Fruit fly (Drosophila melanogaster): ENCODE measurements around the gene Dpm3.

Gene Dpm3

DNA sequence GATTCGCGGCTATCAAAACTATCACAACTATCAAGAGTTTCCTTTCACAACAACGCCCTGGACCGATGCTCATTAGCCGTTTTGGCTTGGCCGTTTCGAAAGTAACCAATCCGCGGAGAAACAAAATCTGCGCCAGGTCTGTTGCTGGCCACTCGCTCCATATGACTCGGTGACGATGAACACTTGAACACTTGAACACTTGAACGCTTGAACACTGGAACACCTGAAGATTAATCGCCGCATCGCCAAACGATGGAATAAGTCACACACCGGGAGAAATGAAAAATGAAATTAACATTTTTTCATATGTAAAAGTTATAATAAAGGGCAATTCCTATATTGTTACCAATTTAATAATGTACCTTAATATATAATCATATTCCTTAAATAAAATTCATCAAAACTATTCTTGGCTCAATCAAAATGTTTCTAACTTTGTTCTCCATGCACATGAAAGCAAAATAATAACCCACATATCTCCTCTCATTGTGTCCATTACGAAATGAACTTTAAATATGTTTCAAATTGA, 14.3 kb upstream of the Dpm3 start (continued):
- no peak for TF ChIP-seq CG11762 (GFP tag; optimal IDR thresholded peaks at IDR 0.05; ENCODE audit: insufficient read depth)
- no peak for TF ChIP-seq spab (GFP tag; optimal IDR thresholded peaks at IDR 0.05)
- TF ChIP-seq topi (GFP tag; optimal IDR thresholded peaks at IDR 0.05), result no peak
- no peak for TF ChIP-seq fd85E (GFP tag; optimal IDR thresholded peaks at IDR 0.05)

dm6 chr3R:13415186-13415585, 12.3 kb upstream of the Dpm3 start, which contains the start of gene yellow-e:
Gene yellow-e, minus strand, starts transcription at chr3R:13415286.
- TF ChIP-seq CG3032 (tag; optimal IDR thresholded peaks at IDR 0.05) (no peak), Hr4 (GFP tag; optimal IDR thresholded peaks at IDR 0.05) (no peak), CG8119 (GFP tag; IDR thresholded peaks at IDR 0.05) (0 out of 3 replicates have a peak, but pooled peaks have one; percentile 19), Lpt (GFP tag; optimal IDR thresholded peaks at IDR 0.05) (no peak), CG11294 (GFP tag; IDR thresholded peaks at IDR 0.05) (no peak), vri (GFP tag; optimal IDR thresholded peaks at IDR 0.05) (no peak), CG8632 (GFP tag; optimal IDR thresholded peaks at IDR 0.05) (no peak), CG1621 (tag; optimal IDR thresholded peaks at IDR 0.05) (no peak), fkh (GFP tag; optimal IDR thresholded peaks at IDR 0.05) (no peak), topi (GFP tag; optimal IDR thresholded peaks at IDR 0.05) (no peak), CG34406 (GFP tag; optimal IDR thresholded peaks at IDR 0.05) (no peak), eg (GFP tag; IDR thresholded peaks at IDR 0.05) (0 out of 3 replicates have a peak, but pooled peaks have one; percentile 9), Met (GFP tag; optimal IDR thresholded peaks at IDR 0.05) (no peak), CG6163 (GFP tag; IDR thresholded peaks at IDR 0.05) (no peak), Sox15 (GFP tag; optimal IDR thresholded peaks at IDR 0.05) (no peak), CG11762 (GFP tag; optimal IDR thresholded peaks at IDR 0.05; ENCODE audit: insufficient read depth) (no peak), CG15336 (GFP tag; IDR thresholded peaks at IDR 0.05) (no peak; the same call in 1 of the 2 replicates), Gug (GFP tag; IDR thresholded peaks at IDR 0.05) (no peak)

- TF ChIP-seq CG8632 (GFP tag; optimal IDR thresholded peaks at IDR 0.05), result no peak
- TF ChIP-seq topi (GFP tag; optimal IDR thresholded peaks at IDR 0.05), result no peak
- TF ChIP-seq Gug (GFP tag; IDR thresholded peaks at IDR 0.05), result no peak
- no peak for TF ChIP-seq Smox (GFP tag; optimal IDR thresholded peaks at IDR 0.05)
- TF ChIP-seq CG10631 (GFP tag; optimal IDR thresholded peaks at IDR 0.05), result no peak
- no peak for TF ChIP-seq svp (GFP tag)
- TF ChIP-seq CG8319 (GFP tag; optimal IDR thresholded peaks at IDR 0.05), result no peak
- no peak for TF ChIP-seq salr (GFP tag; optimal IDR thresholded peaks at IDR 0.05)
- no peak for TF ChIP-seq achi (GFP tag; optimal IDR thresholded peaks at IDR 0.05)
- TF ChIP-seq fd59A (GFP tag; optimal IDR thresholded peaks at IDR 0.05), result no peak
- peak; percentile 66 for TF ChIP-seq Hr4 (GFP tag; optimal IDR thresholded peaks at IDR 0.05)
- peak; percentile 67 for TF ChIP-seq CG32006 (GFP tag; optimal IDR thresholded peaks at IDR 0.05)
- no peak for TF ChIP-seq CG31627 (GFP tag; optimal IDR thresholded peaks at IDR 0.05)
- no peak for TF ChIP-seq CG6854 (GFP tag; optimal IDR thresholded peaks at IDR 0.05)
- TF ChIP-seq Eip75B (GFP tag; optimal IDR thresholded peaks at IDR 0.05), result no peak
- 0 out of 3 replicates have a peak, but pooled peaks have one; percentile 43 for TF ChIP-seq CG8119 (GFP tag; IDR thresholded peaks at IDR 0.05)
- TF ChIP-seq fd85E (GFP tag; optimal IDR thresholded peaks at IDR 0.05), result no peak
- TF ChIP-seq vri (GFP tag; optimal IDR thresholded peaks at IDR 0.05), result no peak
- no peak for TF ChIP-seq net (GFP tag; optimal IDR thresholded peaks at IDR 0.05)
- TF ChIP-seq spab (GFP tag; optimal IDR thresholded peaks at IDR 0.05), result no peak
- no peak for TF ChIP-seq acj6 (GFP tag; optimal IDR thresholded peaks at IDR 0.05)
- no peak for TF ChIP-seq esn (GFP tag; optimal IDR thresholded peaks at IDR 0.05)
- no peak for TF ChIP-seq CG6163 (GFP tag; IDR thresholded peaks at IDR 0.05)
- TF ChIP-seq dac (GFP tag; optimal IDR thresholded peaks at IDR 0.05), result no peak
- no peak for TF ChIP-seq Blimp-1 (GFP tag; optimal IDR thresholded peaks at IDR 0.05)
- TF ChIP-seq CG1621 (tag; optimal IDR thresholded peaks at IDR 0.05), result no peak
- peak; percentile 28 for TF ChIP-seq CG4318 (GFP tag; optimal IDR thresholded peaks at IDR 0.05)
- TF ChIP-seq Sox102F (GFP tag; optimal IDR thresholded peaks at IDR 0.05), result no peak
- peak; percentile 50 for TF ChIP-seq CG6276 (GFP tag; optimal IDR thresholded peaks at IDR 0.05)
- TF ChIP-seq Sox14 (GFP tag; optimal IDR thresholded peaks at IDR 0.05), result no peak
- TF ChIP-seq CG15336 (GFP tag; IDR thresholded peaks at IDR 0.05), result peak; percentile 40; the same call in 1 of the 2 replicates
- no peak for TF ChIP-seq CG7368 (GFP tag; optimal IDR thresholded peaks at IDR 0.05)
- no peak for TF ChIP-seq cyc (GFP tag; optimal IDR thresholded peaks at IDR 0.05)
- no peak for TF ChIP-seq lz (GFP tag; optimal IDR thresholded peaks at IDR 0.05)
- no peak for TF ChIP-seq CG3032 (tag; optimal IDR thresholded peaks at IDR 0.05)
- no peak for TF ChIP-seq CG11762 (GFP tag; optimal IDR thresholded peaks at IDR 0.05; ENCODE audit: insufficient read depth)
- no peak for TF ChIP-seq Ets21C (GFP tag; optimal IDR thresholded peaks at IDR 0.05)
- TF ChIP-seq Eip78C (GFP tag), result peak; percentile 62
- TF ChIP-seq CG11902 (GFP tag; optimal IDR thresholded peaks at IDR 0.05), result no peak
Observed at dm6 chr3R:13412704-13413103, 9.9 kb upstream of the Dpm3 start.
